Fruit fly (Drosophila melanogaster): ENCODE data around the gene CG12025.

DNA sequence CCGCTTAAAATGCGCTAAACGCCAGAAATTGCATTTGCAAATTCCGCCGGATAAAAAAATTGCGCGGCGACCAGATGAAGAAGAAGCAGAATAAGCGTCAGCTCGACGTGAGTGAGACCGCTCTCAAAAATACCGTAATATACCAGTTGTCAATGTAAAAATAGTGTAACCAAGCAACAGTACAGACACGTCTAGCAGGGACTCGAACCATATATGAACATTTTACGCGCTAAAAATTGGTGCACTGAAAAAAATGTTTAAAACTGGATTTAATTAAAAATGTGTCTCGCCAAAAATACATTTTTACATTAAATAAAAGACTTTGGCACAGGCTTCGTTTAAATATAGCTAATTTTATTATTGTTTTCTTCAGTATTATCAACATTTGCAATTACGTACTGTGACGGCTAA lies 11.0 kb downstream of the CG12025 start, which contains the start of gene dre4:
- TF ChIP-seq Myc (optimal IDR thresholded peaks at IDR 0.05) (no peak), ttk (optimal IDR thresholded peaks at IDR 0.05) (no peak), h (optimal IDR thresholded peaks at IDR 0.05) (no peak), psq (optimal IDR thresholded peaks at IDR 0.05) (no peak)

All from Kc167 (cell line).